Fruit fly (Drosophila melanogaster): ENCODE measurements around the gene CG2931.

DNA sequence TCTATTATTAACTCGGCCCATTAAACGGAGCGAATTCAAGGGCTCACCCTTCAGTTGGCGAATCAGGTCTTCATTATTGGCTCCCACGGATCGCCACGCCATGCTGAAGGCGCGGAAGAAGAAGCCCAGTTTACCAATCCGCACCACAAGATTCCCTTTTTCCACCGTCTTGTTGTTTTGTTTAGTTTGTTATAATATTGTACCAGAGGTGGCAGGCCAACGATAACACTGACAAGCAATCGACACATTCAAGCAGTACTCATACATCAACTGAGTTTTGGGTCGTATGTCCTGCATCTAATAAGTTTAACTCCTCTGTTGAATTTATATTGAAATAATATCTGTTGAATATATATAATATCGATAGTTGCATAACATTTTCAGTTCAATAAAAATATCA, 14.3 kb downstream of the CG2931 start, which contains the start of gene Pcmt:
- TF ChIP-seq CrebA (GFP tag; optimal IDR thresholded peaks at IDR 0.05; ENCODE audit: borderline replicate concordance) (no peak), Hr78 (GFP tag; optimal IDR thresholded peaks at IDR 0.05) (no peak)
